Worm (Caenorhabditis elegans): ENCODE results near the gene chtl-1.
A peak's percentile ranks its signal among the peaks of the same experiment; 100 is the strongest.

The chtl-1 gene

DNA sequence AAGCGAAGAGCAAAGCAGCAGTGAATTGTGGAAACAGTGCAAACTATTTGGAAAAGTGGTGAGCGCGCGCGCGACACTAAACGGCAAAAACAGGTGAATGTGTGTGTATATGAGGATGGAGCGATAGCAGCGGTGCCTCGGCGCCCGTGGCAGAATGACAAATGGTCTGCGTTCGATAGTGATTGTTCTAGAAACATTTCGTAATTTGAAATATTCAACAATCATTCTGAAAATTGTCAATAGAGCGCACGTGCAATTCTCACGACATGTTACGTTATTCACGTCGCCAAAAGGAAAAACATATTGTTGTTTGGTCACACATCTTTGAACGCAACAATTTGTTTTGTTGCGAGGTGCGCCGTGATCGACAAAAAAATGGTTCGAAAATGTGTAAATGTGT, 8.9 kb downstream of the chtl-1 start (continued):
- TF ChIP-seq daf-12 (tag; optimal IDR thresholded peaks at IDR 0.05) (no peak), hlh-30 (tag; optimal IDR thresholded peaks at IDR 0.05; ENCODE audit: insufficient read depth) (peak; percentile 77), jun-1 (tag; optimal IDR thresholded peaks at IDR 0.05) (no peak), mdl-1 (tag; optimal IDR thresholded peaks at IDR 0.05) (peak in 1 of 2 experiments; percentile 4), zag-1 (tag; optimal IDR thresholded peaks at IDR 0.05) (no peak), zip-11 (GFP tag; IDR thresholded peaks at IDR 0.05) (no peak), madf-5 (GFP tag; IDR thresholded peaks at IDR 0.05) (no peak), hif-1 (tag; optimal IDR thresholded peaks at IDR 0.05) (peak; percentile 46 to 98), ceh-82 (tag; optimal IDR thresholded peaks at IDR 0.05) (no peak), dmd-6 (GFP tag; IDR thresholded peaks at IDR 0.05) (peak; percentile 57), T26A8.4 (GFP tag; IDR thresholded peaks at IDR 0.05) (0 out of 2 replicates have a peak, but pooled peaks have one; percentile 9), ceh-20 (GFP tag; IDR thresholded peaks at IDR 0.05) (no peak), mep-1 (tag; optimal IDR thresholded peaks at IDR 0.05) (peak; percentile 45), nhr-28 (tag; optimal IDR thresholded peaks at IDR 0.05) (peak; percentile 14), daf-16 (GFP tag; optimal IDR thresholded peaks at IDR 0.05) (no peak), daf-16 (tag; optimal IDR thresholded peaks at IDR 0.05) (peak; percentile 97), lsy-2 (tag; optimal IDR thresholded peaks at IDR 0.05) (peak in 1 of 2 experiments; percentile 17), F10B5.3 (tag; optimal IDR thresholded peaks at IDR 0.05) (no peak), unc-130 (GFP tag; optimal IDR thresholded peaks at IDR 0.05) (no peak)

DNA sequence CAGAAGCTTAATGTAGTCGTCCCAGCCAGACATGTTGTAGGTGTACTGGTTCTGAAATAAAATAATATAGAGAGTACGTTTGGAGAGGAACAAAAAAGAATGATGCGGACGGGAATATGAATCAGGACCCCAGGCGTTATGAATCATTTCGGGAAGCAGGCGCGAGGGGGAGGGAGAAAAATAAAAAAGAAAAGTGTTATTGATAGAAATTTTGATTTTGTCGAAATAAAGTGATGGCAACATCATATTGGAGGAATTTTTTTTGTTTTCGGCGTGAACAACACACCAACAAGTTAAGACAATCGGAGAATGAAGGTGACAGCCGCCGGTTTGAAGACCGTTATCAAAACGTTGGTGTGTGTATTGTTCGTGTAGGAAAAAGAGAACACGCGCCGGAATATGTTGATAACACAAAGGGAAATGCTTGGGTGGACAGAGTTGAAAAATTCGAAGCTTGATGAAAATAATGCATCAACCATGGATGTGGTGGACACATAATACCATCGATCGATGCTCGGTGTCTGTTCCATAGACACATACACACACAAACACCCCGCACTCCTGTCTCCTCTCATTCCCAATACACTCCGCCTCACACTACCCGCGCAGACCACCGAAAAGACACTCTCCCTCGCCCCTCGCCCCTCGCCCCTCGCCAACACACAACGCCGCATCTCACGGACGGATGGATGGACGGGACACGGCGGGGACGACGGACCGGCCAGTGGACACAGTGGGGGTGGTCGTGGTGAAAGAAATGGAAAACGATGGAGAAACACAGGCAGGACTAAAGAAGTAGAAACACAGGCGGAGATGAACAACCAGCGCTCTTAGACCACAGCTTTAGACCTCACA, 9.9 kb downstream of the chtl-1 start, which contains the start of gene pfn-2:
Gene pfn-2, minus strand, starts transcription at position 51 of the 855 bp plus-strand sequence.
- TF ChIP-seq unc-62 (GFP tag; optimal IDR thresholded peaks at IDR 0.05 in 1 of 2) (peak in 1 of 2 experiments; percentile 66), unc-62 (tag; optimal IDR thresholded peaks at IDR 0.05) (no peak), lin-29 (GFP tag; IDR thresholded peaks at IDR 0.05) (peak; percentile 40; the same call in 1 of the 2 replicates), daf-16 (GFP tag; optimal IDR thresholded peaks at IDR 0.05) (no peak), daf-16 (tag; optimal IDR thresholded peaks at IDR 0.05) (peak; percentile 76), hmg-1.1 (GFP tag; IDR thresholded peaks at IDR 0.05) (peak; percentile 69), pha-4 (GFP tag; IDR thresholded peaks at IDR 0.05) (peak; percentile 5; the same call in 1 of the 2 replicates), pha-4 (tag; optimal IDR thresholded peaks at IDR 0.05) (no peak), rbr-2 (tag; optimal IDR thresholded peaks at IDR 0.05) (peak; percentile 47), arid-1 (GFP tag; conservative IDR thresholded peaks at IDR 0.05) (no peak), lin-38 (GFP tag; IDR thresholded peaks at IDR 0.05) (no peak; the same call in 1 of the 2 replicates), nhr-76 (tag; optimal IDR thresholded peaks at IDR 0.05) (no peak), dmd-9 (GFP tag; IDR thresholded peaks at IDR 0.05) (0 out of 2 replicates have a peak, but pooled peaks have one; percentile 32), dve-1 (tag; optimal IDR thresholded peaks at IDR 0.05; ENCODE audit: insufficient read depth) (peak; percentile 19), hlh-11 (tag; optimal IDR thresholded peaks at IDR 0.05) (peak; percentile 63), nhr-28 (tag; optimal IDR thresholded peaks at IDR 0.05) (peak; percentile 38), nhr-111 (GFP tag; optimal IDR thresholded peaks at IDR 0.05) (peak; percentile 14), aha-1 (tag) (peak; percentile 98), aly-2 (tag; optimal IDR thresholded peaks at IDR 0.05) (no peak), mep-1 (tag; optimal IDR thresholded peaks at IDR 0.05) (peak; percentile 33), Y48G9A.11 (GFP tag; IDR thresholded peaks at IDR 0.05) (no peak), zfp-3 (GFP tag; conservative IDR thresholded peaks at IDR 0.05) (no peak), R02D3.7 (tag; optimal IDR thresholded peaks at IDR 0.05) (no peak), lim-7 (GFP tag; IDR thresholded peaks at IDR 0.05) (0 out of 2 replicates have a peak, but pooled peaks have one; percentile 8), ceh-82 (tag; optimal IDR thresholded peaks at IDR 0.05) (no peak), lsy-2 (tag; optimal IDR thresholded peaks at IDR 0.05) (peak in 1 of 2 experiments; percentile 14), dmd-6 (GFP tag; IDR thresholded peaks at IDR 0.05) (peak; percentile 40), egl-43 (GFP tag; IDR thresholded peaks at IDR 0.05) (0 out of 2 replicates have a peak, but pooled peaks have one; percentile 72), ceh-62 (tag; optimal IDR thresholded peaks at IDR 0.05) (no peak), mes-2 (tag; optimal IDR thresholded peaks at IDR 0.05; ENCODE audit: poor library complexity, severe bottlenecking) (peak; percentile 31), ctbp-1 (GFP tag; IDR thresholded peaks at IDR 0.05) (0 out of 2 replicates have a peak, but pooled peaks have one; percentile 13), mdl-1 (tag; optimal IDR thresholded peaks at IDR 0.05) (peak in 1 of 2 experiments; percentile 48), hif-1 (tag; optimal IDR thresholded peaks at IDR 0.05) (peak in 1 of 2 experiments; percentile 32), set-16 (GFP tag; IDR thresholded peaks at IDR 0.05) (peak; percentile 94), unc-39 (tag; optimal IDR thresholded peaks at IDR 0.05) (no peak), pqm-1 (tag; optimal IDR thresholded peaks at IDR 0.05) (peak; percentile 38)
